Fruit fly (Drosophila melanogaster) whole organism, prepupa: ENCODE measurements around the gene CG6567.
A peak's percentile ranks its signal among the peaks of the same experiment; 100 is the strongest.

Experiments
- Blimp-1 ChIP-seq: fragments of 200-800 bp; sonication (Bioruptor generic); optimal IDR thresholded peaks from 3 replicates; lab custom pipeline; 2017; ENCODE audit warnings: missing biosample characterization, missing genetic modification characterization, mild to moderate bottlenecking, moderate library complexity, missing genetic modification reagents
- CG11294 ChIP-seq: fragments of 200-800 bp; sonication (Bioruptor generic); IDR thresholded peaks from 2 replicates; pipeline ENCODE4 v1.3.6; 2022; ENCODE audit warnings: missing biosample characterization, missing genetic modification characterization
- CG11902 ChIP-seq: fragments of 200-800 bp; sonication (Bioruptor generic); optimal IDR thresholded peaks from 3 replicates; lab custom pipeline; 2016; ENCODE audit warnings: missing biosample characterization, missing genetic modification characterization
- CG15336 ChIP-seq: fragments of 200-800 bp; sonication (Bioruptor generic); IDR thresholded peaks from 2 replicates; pipeline ENCODE4 v1.3.6; 2022; ENCODE audit warnings: missing biosample characterization, missing genetic modification characterization
- CG1621 ChIP-seq: fragments of 200-800 bp; sonication (Bioruptor generic); optimal IDR thresholded peaks from 3 replicates; lab custom pipeline; 2018; ENCODE audit warnings: missing biosample characterization, mild to moderate bottlenecking, missing genetic modification characterization
- CG16779 ChIP-seq: fragments of 200-800 bp; sonication (Bioruptor generic); optimal IDR thresholded peaks from 3 replicates; lab custom pipeline; 2017; ENCODE audit warnings: missing biosample characterization, mild to moderate bottlenecking, missing genetic modification characterization
- CG31627 ChIP-seq: fragments of 200-800 bp; sonication (Bioruptor generic); optimal IDR thresholded peaks from 3 replicates; lab custom pipeline; 2016; ENCODE audit warnings: missing biosample characterization, missing genetic modification characterization
- CG32006 ChIP-seq: fragments of 200-800 bp; sonication (Bioruptor generic); optimal IDR thresholded peaks from 3 replicates; lab custom pipeline; 2017; ENCODE audit warnings: missing biosample characterization, mild to moderate bottlenecking, missing genetic modification characterization
- CG34406 ChIP-seq: fragments of 200-800 bp; sonication (Bioruptor generic); optimal IDR thresholded peaks from 3 replicates; lab custom pipeline; 2016; ENCODE audit warnings: missing biosample characterization, missing genetic modification characterization
- CG3919 ChIP-seq: fragments of 200-800 bp; sonication (Bioruptor generic); optimal IDR thresholded peaks from 3 replicates; lab custom pipeline; 2016; ENCODE audit warnings: missing biosample characterization, missing genetic modification characterization
- CG4318 ChIP-seq: fragments of 200-800 bp; sonication (Bioruptor generic); optimal IDR thresholded peaks from 3 replicates; lab custom pipeline; 2017; ENCODE audit warnings: missing biosample characterization, mild to moderate bottlenecking, missing genetic modification characterization
- CG6163 ChIP-seq: fragments of 200-800 bp; sonication (Bioruptor generic); IDR thresholded peaks from 3 replicates; pipeline ENCODE4 v1.3.6; 2022; ENCODE audit warnings: missing biosample characterization, missing genetic modification characterization
- CG6276 ChIP-seq: fragments of 200-800 bp; sonication (Bioruptor generic); optimal IDR thresholded peaks from 2 replicates; lab custom pipeline; 2017; ENCODE audit warnings: missing biosample characterization, mild to moderate bottlenecking, missing genetic modification characterization
- CG6792 ChIP-seq: fragments of 200-800 bp; sonication (Bioruptor generic); optimal IDR thresholded peaks from 3 replicates; lab custom pipeline; 2016; ENCODE audit warnings: missing biosample characterization, missing genetic modification characterization
- CG6854 ChIP-seq: fragments of 200-800 bp; sonication (Bioruptor generic); optimal IDR thresholded peaks from 2 replicates; lab custom pipeline; 2017; ENCODE audit warnings: missing biosample characterization, mild to moderate bottlenecking, missing genetic modification characterization
- CG7368 ChIP-seq: fragments of 200-800 bp; sonication (Bioruptor generic); optimal IDR thresholded peaks from 3 replicates; lab custom pipeline; 2016; ENCODE audit warnings: missing biosample characterization, missing genetic modification characterization
- CG8119 ChIP-seq: fragments of 200-800 bp; sonication (Bioruptor generic); IDR thresholded peaks from 3 replicates; pipeline ENCODE4 v1.3.6; 2022; ENCODE audit warnings: missing biosample characterization, missing genetic modification characterization
- CG8319 ChIP-seq: fragments of 200-800 bp; sonication (Bioruptor generic); optimal IDR thresholded peaks from 3 replicates; lab custom pipeline; 2016; ENCODE audit warnings: missing biosample characterization, missing genetic modification characterization
- CG8632 ChIP-seq: fragments of 200-800 bp; sonication (Bioruptor generic); optimal IDR thresholded peaks from 3 replicates; lab custom pipeline; 2016; ENCODE audit warnings: missing biosample characterization, missing genetic modification characterization
- CG9139 ChIP-seq: fragments of 200-800 bp; sonication (Bioruptor generic); optimal IDR thresholded peaks from 3 replicates; lab custom pipeline; 2017; ENCODE audit warnings: missing biosample characterization, mild to moderate bottlenecking, missing genetic modification characterization
- Eip78C ChIP-seq: fragments of 200-800 bp; sonication (Bioruptor generic); peaks from one replicate; lab custom pipeline; 2016; ENCODE audit warnings: missing biosample characterization, missing genetic modification characterization
- Eip93F ChIP-seq: fragments of 200-800 bp; sonication (Bioruptor generic); optimal IDR thresholded peaks from 2 replicates; lab custom pipeline; 2016; ENCODE audit warnings: missing biosample characterization, mild to moderate bottlenecking, missing genetic modification characterization
- Ets21C ChIP-seq: fragments of 200-800 bp; sonication (Bioruptor generic); optimal IDR thresholded peaks from 3 replicates; lab custom pipeline; 2016; ENCODE audit warnings: missing biosample characterization, missing genetic modification characterization
- Gug ChIP-seq: fragments of 200-800 bp; sonication (Bioruptor generic); IDR thresholded peaks from 2 replicates; pipeline ENCODE4 v1.3.6; 2022; ENCODE audit warnings: missing biosample characterization, missing genetic modification characterization
- Hr38 ChIP-seq: sonication (Bioruptor generic); optimal IDR thresholded peaks from 2 replicates; lab custom pipeline; 2016; ENCODE audit warnings: missing biosample characterization, missing genetic modification characterization
- Hr4 ChIP-seq: fragments of 200-800 bp; sonication (Bioruptor generic); optimal IDR thresholded peaks from 3 replicates; lab custom pipeline; 2016; ENCODE audit warnings: missing biosample characterization, missing genetic modification characterization
- Lpt ChIP-seq: fragments of 200-800 bp; sonication (Bioruptor generic); optimal IDR thresholded peaks from 3 replicates; lab custom pipeline; 2016; ENCODE audit warnings: missing biosample characterization, missing genetic modification characterization
- Met ChIP-seq: fragments of 200-800 bp; sonication (Bioruptor generic); optimal IDR thresholded peaks from 3 replicates; lab custom pipeline; 2016; ENCODE audit warnings: missing biosample characterization, missing genetic modification characterization
- Smox ChIP-seq: fragments of 200-800 bp; sonication (Bioruptor generic); optimal IDR thresholded peaks from 3 replicates; lab custom pipeline; 2016; ENCODE audit warnings: missing biosample characterization, missing genetic modification characterization
- Sox102F ChIP-seq: fragments of 200-800 bp; sonication (Bioruptor generic); optimal IDR thresholded peaks from 2 replicates; lab custom pipeline; 2016; ENCODE audit warnings: missing biosample characterization, mild to moderate bottlenecking, missing genetic modification characterization
- Sox14 ChIP-seq: fragments of 200-800 bp; sonication (Bioruptor generic); optimal IDR thresholded peaks from 3 replicates; lab custom pipeline; 2016; ENCODE audit warnings: missing biosample characterization, missing genetic modification characterization
- Sox15 ChIP-seq: fragments of 200-800 bp; sonication (Bioruptor generic); optimal IDR thresholded peaks from 3 replicates; lab custom pipeline; 2016; ENCODE audit warnings: missing biosample characterization, missing genetic modification characterization
- achi ChIP-seq: fragments of 200-800 bp; sonication (Bioruptor generic); optimal IDR thresholded peaks from 3 replicates; lab custom pipeline; 2016; ENCODE audit warnings: missing biosample characterization, missing genetic modification characterization
- acj6 ChIP-seq: fragments of 200-800 bp; sonication (Bioruptor generic); optimal IDR thresholded peaks from 3 replicates; lab custom pipeline; 2016; ENCODE audit warnings: missing biosample characterization, missing genetic modification characterization
- dac ChIP-seq: fragments of 200-800 bp; sonication (Bioruptor generic); optimal IDR thresholded peaks from 2 replicates; lab custom pipeline; 2017; ENCODE audit warnings: missing biosample characterization, mild to moderate bottlenecking, missing genetic modification characterization
- dsx ChIP-seq: fragments of 200-800 bp; optimal IDR thresholded peaks from 3 replicates; lab custom pipeline; 2019; ENCODE audit warnings: missing biosample characterization, mild to moderate bottlenecking, missing genetic modification characterization, moderate library complexity; ENCODE audit not compliant: poor library complexity, severe bottlenecking
- eg ChIP-seq: fragments of 200-800 bp; sonication (Bioruptor generic); IDR thresholded peaks from 3 replicates; pipeline ENCODE4 v1.3.6; 2022; ENCODE audit warnings: missing biosample characterization, missing genetic modification characterization
- esn ChIP-seq: fragments of 200-800 bp; sonication (Bioruptor generic); optimal IDR thresholded peaks from 2 replicates; lab custom pipeline; 2016; ENCODE audit warnings: missing biosample characterization, mild to moderate bottlenecking, missing genetic modification characterization, moderate library complexity
- fd59A ChIP-seq: fragments of 200-800 bp; sonication (Bioruptor generic); optimal IDR thresholded peaks from 2 replicates; lab custom pipeline; 2017; ENCODE audit warnings: missing biosample characterization, mild to moderate bottlenecking, missing genetic modification characterization, missing genetic modification reagents
- fd85E ChIP-seq: fragments of 200-800 bp; sonication (Bioruptor generic); optimal IDR thresholded peaks from 3 replicates; lab custom pipeline; 2016; ENCODE audit warnings: missing biosample characterization, missing genetic modification characterization
- fkh ChIP-seq: fragments of 200-800 bp; sonication (Bioruptor generic); optimal IDR thresholded peaks from 3 replicates; lab custom pipeline; 2017; ENCODE audit warnings: missing biosample characterization, mild to moderate bottlenecking, missing genetic modification characterization, moderate library complexity
- lz ChIP-seq: fragments of 200-800 bp; sonication (Bioruptor generic); optimal IDR thresholded peaks from 3 replicates; lab custom pipeline; 2016; ENCODE audit warnings: missing biosample characterization, missing genetic modification characterization
- net ChIP-seq: fragments of 200-800 bp; sonication (Bioruptor generic); optimal IDR thresholded peaks from 3 replicates; lab custom pipeline; 2016; ENCODE audit warnings: missing biosample characterization, missing genetic modification characterization
- pdm3 ChIP-seq: fragments of 200-800 bp; sonication (Bioruptor generic); optimal IDR thresholded peaks from 3 replicates; lab custom pipeline; 2016; ENCODE audit warnings: missing biosample characterization, missing genetic modification characterization
- salr ChIP-seq, 2 experiments: fragments of 200-800 bp; sonication (Bioruptor generic); optimal IDR thresholded peaks; 3 replicates each; lab custom pipeline; 2016 to 2018; ENCODE audit warnings: missing biosample characterization in 2 of 2, missing genetic modification characterization in 2 of 2, mild to moderate bottlenecking in 1 of 2
- spab ChIP-seq: fragments of 200-800 bp; sonication (Bioruptor generic); optimal IDR thresholded peaks from 2 replicates; lab custom pipeline; 2017; ENCODE audit warnings: missing biosample characterization, mild to moderate bottlenecking, missing genetic modification characterization, missing genetic modification reagents
- ss ChIP-seq, 2 experiments: fragments of 200-800 bp; sonication (Bioruptor generic); optimal IDR thresholded peaks; 2 replicates in 1 of 2; 3 replicates in 1 of 2; lab custom pipeline; 2017 to 2018; ENCODE audit warnings: mild to moderate bottlenecking in 2 of 2, missing biosample characterization in 2 of 2, missing genetic modification characterization in 2 of 2, moderate library complexity in 1 of 2
- svp ChIP-seq: fragments of 200-800 bp; sonication (Bioruptor generic); peaks from one replicate; lab custom pipeline; 2016; ENCODE audit warnings: missing biosample characterization, missing genetic modification characterization
- topi ChIP-seq: fragments of 200-800 bp; sonication (Bioruptor generic); optimal IDR thresholded peaks from 3 replicates; lab custom pipeline; 2016; ENCODE audit warnings: missing biosample characterization, missing genetic modification characterization
- vri ChIP-seq: fragments of 200-800 bp; sonication (Bioruptor generic); optimal IDR thresholded peaks from 3 replicates; lab custom pipeline; 2016; ENCODE audit warnings: missing biosample characterization, mild to moderate bottlenecking, missing genetic modification characterization

CG6567 gene

DNA sequence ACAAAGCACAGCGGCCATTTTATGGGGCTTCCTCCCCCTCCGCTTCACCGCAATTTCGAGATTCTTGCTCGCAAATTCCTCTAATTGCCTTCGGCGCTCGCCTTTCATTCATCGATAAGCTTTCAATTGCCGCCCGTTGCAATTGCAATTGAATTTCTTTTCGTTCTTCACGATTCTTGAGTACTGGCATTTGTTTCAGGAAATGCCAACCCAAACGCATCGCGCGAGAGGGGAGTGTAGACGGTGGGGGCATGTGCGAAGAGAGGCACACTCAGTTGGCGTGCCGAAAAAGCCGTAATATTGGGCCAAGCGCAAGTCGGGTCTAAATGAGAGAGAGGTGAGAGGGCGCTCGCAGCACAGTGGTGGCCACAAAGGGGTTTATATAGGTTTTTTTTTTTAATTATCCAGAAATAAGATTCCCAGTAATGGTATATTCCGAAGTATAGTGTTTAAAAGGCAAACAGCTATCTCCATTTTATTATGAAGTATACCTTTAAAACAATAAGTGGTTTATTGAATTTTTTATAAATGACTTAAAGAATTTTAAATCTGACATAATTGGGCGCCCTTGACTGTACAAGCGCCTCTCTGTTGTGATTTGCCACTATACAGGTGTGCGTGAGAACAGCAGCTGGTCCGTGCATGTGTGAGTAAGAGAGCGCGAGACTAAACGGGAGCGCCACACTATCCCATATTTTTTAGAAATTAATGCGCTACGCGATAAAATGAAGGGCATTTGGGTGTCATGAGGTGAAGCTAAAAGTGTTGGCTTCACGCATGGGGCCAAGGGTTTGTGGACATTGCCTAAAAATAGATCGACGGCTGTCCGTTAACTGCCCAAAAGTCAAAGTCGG, 32.4 kb upstream of the CG6567 start:
- TF ChIP-seq Smox (GFP tag; lab: Kevin White, UChicago), result peak; percentile 92
- TF ChIP-seq pdm3 (GFP tag; lab: Kevin White, UChicago), result peak; percentile 91
- peak; percentile 83 to 86 for TF ChIP-seq ss (GFP tag; optimal IDR thresholded peaks at IDR 0.05; lab: Kevin White, UChicago)
- TF ChIP-seq salr (GFP tag; optimal IDR thresholded peaks at IDR 0.05; lab: Kevin White, UChicago), result peak; percentile 45 to 79
- TF ChIP-seq CG6854, result peak; percentile 76
- TF ChIP-seq Hr38, result no peak
- TF ChIP-seq fd59A, result peak; percentile 81
- peak; percentile 80 for TF ChIP-seq CG9139 (GFP tag; lab: Kevin White, UChicago)
- TF ChIP-seq spab (GFP tag; lab: Kevin White, UChicago), result peak; percentile 86
- peak; percentile 80 for TF ChIP-seq CG7368 (GFP tag; lab: Kevin White, UChicago)
- TF ChIP-seq svp, result peak; percentile 98
- TF ChIP-seq CG32006, result peak; percentile 93
- TF ChIP-seq Blimp-1, result peak; percentile 57
- peak; percentile 86 for TF ChIP-seq Gug
- TF ChIP-seq CG8632, result peak; percentile 88
- TF ChIP-seq net (GFP tag; lab: Kevin White, UChicago), result peak; percentile 93
- TF ChIP-seq fd85E, result peak; percentile 80
- peak; percentile 90 for TF ChIP-seq achi
- peak; percentile 94 for TF ChIP-seq esn (GFP tag; lab: Kevin White, UChicago)
- peak; percentile 91 for TF ChIP-seq CG16779 (tag; lab: Kevin White, UChicago)
- peak; percentile 94 for TF ChIP-seq CG31627 (GFP tag; lab: Kevin White, UChicago)
- TF ChIP-seq Sox14 (GFP tag; lab: Kevin White, UChicago), result peak; percentile 85
- peak; percentile 84 for TF ChIP-seq Sox15 (GFP tag; lab: Kevin White, UChicago)
- TF ChIP-seq CG11902 (GFP tag; lab: Kevin White, UChicago), result peak; percentile 80
- peak; percentile 71 for TF ChIP-seq fkh (GFP tag; lab: Kevin White, UChicago)
- TF ChIP-seq CG4318 (GFP tag; lab: Kevin White, UChicago), result peak; percentile 81
- peak; percentile 98 for TF ChIP-seq Eip78C (GFP tag; lab: Kevin White, UChicago)
- peak; percentile 95 for TF ChIP-seq lz (GFP tag; lab: Kevin White, UChicago)
- peak; percentile 70 for TF ChIP-seq CG1621 (tag; lab: Kevin White, UChicago)
- peak; percentile 77 for TF ChIP-seq CG8319
- TF ChIP-seq Met, result peak; percentile 95
- TF ChIP-seq CG34406, result peak; percentile 92
- peak; percentile 87 for TF ChIP-seq Ets21C (GFP tag; lab: Kevin White, UChicago)
- peak; percentile 96 for TF ChIP-seq CG8119 (GFP tag; lab: Robert Waterston, UW)
- peak; percentile 62 for TF ChIP-seq dsx
- TF ChIP-seq Eip93F (GFP tag; lab: Kevin White, UChicago), result peak; percentile 67
- peak; percentile 86 for TF ChIP-seq eg
- TF ChIP-seq Lpt (GFP tag; lab: Kevin White, UChicago), result peak; percentile 87
- TF ChIP-seq dac (GFP tag; lab: Kevin White, UChicago), result peak; percentile 82
- TF ChIP-seq acj6, result peak; percentile 89
- peak; percentile 93 for TF ChIP-seq CG6792 (GFP tag; lab: Kevin White, UChicago)
- TF ChIP-seq CG3919 (GFP tag; lab: Kevin White, UChicago), result peak; percentile 94
- TF ChIP-seq Hr4 (GFP tag; lab: Kevin White, UChicago), result peak; percentile 94
- peak; percentile 89 for TF ChIP-seq vri (GFP tag; lab: Kevin White, UChicago)
- TF ChIP-seq topi (GFP tag; lab: Kevin White, UChicago), result peak; percentile 93
- peak; percentile 92 for TF ChIP-seq CG6163 (GFP tag; lab: Robert Waterston, UW)
- peak; percentile 90 for TF ChIP-seq CG6276 (GFP tag; lab: Kevin White, UChicago)
- TF ChIP-seq CG15336 (GFP tag; lab: Robert Waterston, UW), result peak; percentile 95
- peak; percentile 93 for TF ChIP-seq Sox102F (GFP tag; lab: Kevin White, UChicago)
- TF ChIP-seq CG11294 (GFP tag; lab: Robert Waterston, UW), result peak; percentile 83
